Fruit fly (Drosophila melanogaster) whole organism, larva: ENCODE results near the gene CG5377.
A peak's percentile ranks its signal among the peaks of the same experiment; 100 is the strongest.

Source experiments
- noc ChIP-seq: fragments of 200-800 bp; sonication (Bioruptor generic); optimal IDR thresholded peaks from 3 replicates; lab custom pipeline; 2019; ENCODE audit warnings: missing biosample characterization, mild to moderate bottlenecking, missing genetic modification characterization, moderate library complexity

Gene CG5377

DNA sequence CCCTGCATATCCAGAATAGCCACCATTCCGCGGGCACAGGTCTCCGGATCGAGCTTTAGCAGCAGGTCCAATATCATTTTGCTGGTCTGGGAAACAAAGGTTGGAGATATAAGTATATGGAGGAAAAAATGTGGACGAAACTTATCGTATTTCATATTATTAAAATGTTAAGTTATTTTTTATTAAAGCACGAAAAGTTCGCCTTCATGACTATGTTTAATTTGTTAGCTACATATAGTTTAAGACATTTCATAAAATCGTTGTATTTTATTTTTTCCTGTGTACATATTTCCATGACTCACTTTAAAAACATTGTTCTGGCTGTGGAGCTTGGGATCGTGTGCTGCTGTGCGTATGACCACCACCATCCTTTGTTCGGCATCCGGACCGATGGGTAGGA lies 44.0 kb downstream of the CG5377 start:
- TF ChIP-seq noc (tag; lab: Kevin White, UChicago), result no peak

DNA sequence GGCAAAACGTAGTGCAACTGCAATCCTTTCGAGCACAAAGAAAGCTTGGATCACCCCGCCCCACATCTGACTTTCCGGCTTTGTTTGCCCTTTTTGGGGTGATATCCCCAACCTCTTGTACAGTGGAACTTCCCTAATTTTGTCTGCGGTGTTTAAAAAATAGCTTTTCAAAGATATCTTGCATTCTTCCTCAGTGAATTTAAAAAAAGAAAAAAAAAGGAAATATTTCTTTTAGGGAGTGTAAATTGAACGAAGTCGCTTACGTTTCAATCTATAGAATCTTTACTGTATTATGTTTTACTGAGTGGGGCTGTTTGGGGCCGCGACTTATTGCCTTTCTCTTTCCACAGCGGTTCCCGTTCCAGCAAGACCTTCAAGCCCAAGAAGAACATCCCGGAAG lies 46.3 kb downstream of the CG5377 start:
- TF ChIP-seq noc (tag; lab: Kevin White, UChicago), result peak; percentile 78

DNA sequence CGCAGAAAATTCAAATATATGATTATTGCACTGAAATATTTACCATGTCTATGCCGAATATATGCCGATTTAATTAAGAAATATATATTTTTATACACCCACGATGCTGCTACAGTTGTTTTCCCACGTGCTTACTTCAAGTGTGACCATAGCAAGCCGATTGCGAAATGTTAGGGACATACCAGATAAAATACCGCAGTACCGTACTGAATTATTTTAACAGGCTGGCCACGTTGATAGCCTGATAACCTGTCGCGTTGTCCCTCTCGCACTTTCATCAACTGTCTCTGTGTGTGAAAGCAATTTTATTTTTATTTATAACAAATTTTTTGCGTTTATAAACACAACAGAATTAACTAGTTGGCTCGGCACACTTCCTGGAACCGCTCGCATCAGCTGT lies 47.0 kb downstream of the CG5377 start, which contains the start of the genes Nop56 and mats:
TSS of gene Nop56 (minus strand) at position 158 of the 400 bp plus-strand sequence.
TSS of gene mats (plus strand) at position 251 of the 400 bp plus-strand sequence.
- TF ChIP-seq noc (tag; lab: Kevin White, UChicago), result peak; percentile 9
